Fruit fly (Drosophila melanogaster) whole organism, embryonic: ENCODE measurements around the gene CG17198.

Source experiments
- Ada2b ChIP-seq: fragments of 200-800 bp; sonication (Bioruptor generic); IDR thresholded peaks from 2 replicates; pipeline ENCODE4 v1.3.6; 2022; ENCODE audit warnings: missing biosample characterization, missing genetic modification characterization
- Blimp-1 ChIP-seq: fragments of 200-800 bp; sonication (Bioruptor generic); optimal IDR thresholded peaks from 3 replicates; lab custom pipeline; 2018; ENCODE audit warnings: missing biosample characterization, missing genetic modification characterization, mild to moderate bottlenecking, moderate library complexity, missing genetic modification reagents
- CG1024 ChIP-seq: fragments of 200-800 bp; sonication (Bioruptor generic); IDR thresholded peaks from 2 replicates; pipeline ENCODE4 v1.3.6; 2022; ENCODE audit warnings: missing biosample characterization, missing genetic modification characterization
- CG11560 ChIP-seq: fragments of 200-800 bp; sonication (Bioruptor generic); IDR thresholded peaks from 3 replicates; pipeline ENCODE4 v1.3.6; 2022; ENCODE audit warnings: missing biosample characterization, missing genetic modification characterization
- CG1233 ChIP-seq: fragments of 200-800 bp; sonication (Bioruptor generic); optimal IDR thresholded peaks from 4 replicates; lab custom pipeline; 2018; ENCODE audit warnings: missing biosample characterization, mild to moderate bottlenecking, missing genetic modification characterization
- CG17802 ChIP-seq: fragments of 200-800 bp; sonication (Bioruptor generic); optimal IDR thresholded peaks from 2 replicates; lab custom pipeline; 2018; ENCODE audit warnings: missing biosample characterization, mild to moderate bottlenecking, missing genetic modification characterization, moderate library complexity
- CG17912 ChIP-seq: fragments of 200-800 bp; sonication (Bioruptor generic); optimal IDR thresholded peaks from 2 replicates; lab custom pipeline; 2018; ENCODE audit warnings: missing biosample characterization, mild to moderate bottlenecking, missing genetic modification characterization
- CG1792 ChIP-seq: fragments of 200-800 bp; sonication (Bioruptor generic); optimal IDR thresholded peaks from 2 replicates; lab custom pipeline; 2016; ENCODE audit warnings: missing biosample characterization, missing genetic modification characterization
- CG18011 ChIP-seq: fragments of 200-800 bp; sonication (Bioruptor generic); optimal IDR thresholded peaks from 2 replicates; lab custom pipeline; 2017; ENCODE audit warnings: missing biosample characterization, missing genetic modification characterization, mild to moderate bottlenecking, moderate library complexity, missing genotype
- CG31388 ChIP-seq: fragments of 200-800 bp; sonication (Bioruptor generic); optimal IDR thresholded peaks from 2 replicates; lab custom pipeline; 2016; ENCODE audit warnings: missing biosample characterization, missing genetic modification characterization
- CG3726 ChIP-seq: fragments of 200-800 bp; sonication (Bioruptor generic); IDR thresholded peaks from 3 replicates; pipeline ENCODE4, ENCODE4 v1.3.6; 2022; ENCODE audit warnings: missing biosample characterization, missing genetic modification characterization
- CG3847 ChIP-seq: fragments of 200-800 bp; sonication (Bioruptor generic); IDR thresholded peaks from 2 replicates; pipeline ENCODE4 v1.3.6; 2022; ENCODE audit warnings: missing biosample characterization, missing genetic modification characterization
- CG42726 ChIP-seq: fragments of 200-800 bp; sonication (Bioruptor generic); IDR thresholded peaks from 2 replicates; pipeline ENCODE4 v1.3.6; 2022; ENCODE audit warnings: missing biosample characterization, missing genetic modification characterization; ENCODE audit not compliant: partially characterized antibody
- CG4730 ChIP-seq: fragments of 200-800 bp; sonication (Bioruptor generic); IDR thresholded peaks from 2 replicates; pipeline ENCODE4 v1.3.6; 2022; ENCODE audit warnings: missing biosample characterization, missing genetic modification characterization
- CG6254 ChIP-seq: fragments of 200-800 bp; sonication (Bioruptor generic); optimal IDR thresholded peaks from 3 replicates; lab custom pipeline; 2017; ENCODE audit warnings: mild to moderate bottlenecking, missing biosample characterization, missing genetic modification reagents, missing genetic modification characterization
- CG6272 ChIP-seq: fragments of 200-800 bp; sonication (Bioruptor generic); IDR thresholded peaks from 2 replicates; pipeline ENCODE4 v1.3.6; 2022; ENCODE audit warnings: missing biosample characterization, missing genetic modification characterization
- CG6683 ChIP-seq: fragments of 200-800 bp; sonication (Bioruptor generic); optimal IDR thresholded peaks from 2 replicates; lab custom pipeline; 2017; ENCODE audit warnings: missing biosample characterization, mild to moderate bottlenecking, missing genetic modification characterization, missing genetic modification reagents
- CG8944 ChIP-seq: fragments of 200-800 bp; sonication (Bioruptor generic); optimal IDR thresholded peaks from 3 replicates; lab custom pipeline; 2016; ENCODE audit warnings: missing biosample characterization, missing genetic modification characterization
- CG9437 ChIP-seq: fragments of 200-800 bp; sonication (Bioruptor generic); optimal IDR thresholded peaks from 2 replicates; lab custom pipeline; 2018; ENCODE audit warnings: missing biosample characterization, mild to moderate bottlenecking, missing genetic modification characterization
- Dbx ChIP-seq: fragments of 200-800 bp; sonication (Bioruptor generic); IDR thresholded peaks from 3 replicates; pipeline ENCODE4 v1.3.6; 2022; ENCODE audit warnings: missing biosample characterization, missing genetic modification characterization
- Dfd ChIP-seq, 2 experiments: fragments of >200 bp; optimal IDR thresholded peaks; 2 replicates each; lab custom pipeline; 2017; ENCODE audit warnings: missing biosample characterization in 2 of 2, missing genetic modification characterization in 2 of 2
- Dip3 ChIP-seq: fragments of 200-800 bp; sonication (Bioruptor generic); optimal IDR thresholded peaks from 3 replicates; lab custom pipeline; 2016; ENCODE audit warnings: missing biosample characterization, missing genetic modification characterization
- Fer2 ChIP-seq: fragments of 200-800 bp; sonication (Bioruptor generic); optimal IDR thresholded peaks from 2 replicates; lab custom pipeline; 2018; ENCODE audit warnings: missing biosample characterization, mild to moderate bottlenecking, missing genetic modification characterization, moderate library complexity
- HLH54F ChIP-seq: fragments of 200-800 bp; sonication (Bioruptor generic); optimal IDR thresholded peaks from 3 replicates; lab custom pipeline; 2016; ENCODE audit warnings: missing biosample characterization, missing genetic modification characterization
- HLHmδ ChIP-seq: fragments of 200-800 bp; sonication (Bioruptor generic); optimal IDR thresholded peaks from 2 replicates; lab custom pipeline; 2018; ENCODE audit warnings: missing biosample characterization, mild to moderate bottlenecking, missing genetic modification characterization, moderate library complexity
- Jarid2 ChIP-seq: fragments of 200-800 bp; sonication (Bioruptor generic); optimal IDR thresholded peaks from 3 replicates; lab custom pipeline; 2017; ENCODE audit warnings: mild to moderate bottlenecking, missing biosample characterization, missing genetic modification reagents, missing genetic modification characterization
- Rfx ChIP-seq: fragments of 200-800 bp; sonication (Bioruptor generic); IDR thresholded peaks from 2 replicates; pipeline ENCODE4 v1.3.6; 2022; ENCODE audit warnings: missing biosample characterization, missing genetic modification characterization
- Sox102F ChIP-seq: fragments of 200-800 bp; sonication (Bioruptor generic); optimal IDR thresholded peaks from 2 replicates; lab custom pipeline; 2018; ENCODE audit warnings: missing biosample characterization, mild to moderate bottlenecking, missing genetic modification characterization, moderate library complexity
- Spps ChIP-seq: fragments of 200-800 bp; sonication (Bioruptor generic); optimal IDR thresholded peaks from 2 replicates; lab custom pipeline; 2018; ENCODE audit warnings: missing biosample characterization, mild to moderate bottlenecking, missing genetic modification characterization
- Trl ChIP-seq, 3 experiments: fragments of >200 bp in 2 of 3; fragments of 200-800 bp in 1 of 3; sonication (Bioruptor generic) in 1 of 3; optimal IDR thresholded peaks; 2 replicates in 1 of 3; 3 replicates in 2 of 3; lab custom pipeline; 2016 to 2017; ENCODE audit warnings: missing biosample characterization in 1 of 3, missing genetic modification characterization in 1 of 3
- al ChIP-seq: fragments of 200-800 bp; sonication (Bioruptor generic); IDR thresholded peaks from 2 replicates; pipeline ENCODE4 v1.3.6; 2022; ENCODE audit warnings: missing biosample characterization, missing genetic modification characterization
- bab2 ChIP-seq: fragments of 200-800 bp; sonication (Bioruptor generic); optimal IDR thresholded peaks from 2 replicates; lab custom pipeline; 2016; ENCODE audit warnings: missing biosample characterization, missing genetic modification characterization
- bcd ChIP-seq: fragments of 200-800 bp; sonication (Bioruptor generic); optimal IDR thresholded peaks from 2 replicates; lab custom pipeline; 2017; ENCODE audit warnings: missing biosample characterization, mild to moderate bottlenecking, missing genetic modification characterization
- dan ChIP-seq: fragments of 200-800 bp; sonication (Bioruptor generic); IDR thresholded peaks from 2 replicates; pipeline ENCODE4 v1.3.6; 2022; ENCODE audit warnings: missing biosample characterization, missing genetic modification characterization
- dmrt11E ChIP-seq: fragments of 200-800 bp; sonication (Bioruptor generic); optimal IDR thresholded peaks from 3 replicates; lab custom pipeline; 2018; ENCODE audit warnings: missing biosample characterization, mild to moderate bottlenecking, missing genetic modification characterization, moderate library complexity
- gem ChIP-seq: fragments of 200-800 bp; sonication (Bioruptor generic); optimal IDR thresholded peaks from 2 replicates; lab custom pipeline; 2019; ENCODE audit warnings: missing biosample characterization, mild to moderate bottlenecking, missing genetic modification characterization, moderate library complexity
- grau ChIP-seq: fragments of 200-800 bp; optimal IDR thresholded peaks from 3 replicates; lab custom pipeline; 2019; ENCODE audit warnings: missing biosample characterization, mild to moderate bottlenecking, missing genetic modification characterization, moderate library complexity
- gro ChIP-seq: fragments of 200-800 bp; sonication (Bioruptor generic); optimal IDR thresholded peaks from 2 replicates; lab custom pipeline; 2016; ENCODE audit warnings: missing biosample characterization, missing genetic modification characterization
- ham ChIP-seq: fragments of 200-800 bp; sonication (Bioruptor generic); IDR thresholded peaks from 2 replicates; pipeline ENCODE4 v1.3.6; 2022; ENCODE audit warnings: missing biosample characterization, missing genetic modification characterization
- inv ChIP-seq: fragments of 200-800 bp; sonication (Bioruptor generic); IDR thresholded peaks from 2 replicates; pipeline ENCODE4 v1.3.6; 2022; ENCODE audit warnings: missing biosample characterization, missing genetic modification characterization; ENCODE audit not compliant: partially characterized antibody
- lola ChIP-seq, 3 experiments: fragments of >200 bp in 2 of 3; fragments of 200-800 bp in 1 of 3; sonication (Bioruptor generic) in 1 of 3; optimal IDR thresholded peaks; 2 replicates each; lab custom pipeline; 2017 to 2019; ENCODE audit warnings: missing biosample characterization in 3 of 3, missing genetic modification characterization in 3 of 3, mild to moderate bottlenecking in 1 of 3, moderate library complexity in 1 of 3
- mld ChIP-seq: fragments of 200-800 bp; sonication (Bioruptor generic); IDR thresholded peaks from 3 replicates; pipeline ENCODE4 v1.3.6; 2022; ENCODE audit warnings: missing biosample characterization, missing genetic modification characterization; ENCODE audit not compliant: partially characterized antibody
- p53 ChIP-seq: fragments of 200-800 bp; sonication (Bioruptor generic); optimal IDR thresholded peaks from 2 replicates; lab custom pipeline; 2016; ENCODE audit warnings: missing biosample characterization, missing genetic modification characterization
- pfk ChIP-seq: fragments of 200-800 bp; sonication (Bioruptor generic); optimal IDR thresholded peaks from 2 replicates; lab custom pipeline; 2018; ENCODE audit warnings: missing biosample characterization, mild to moderate bottlenecking, missing genetic modification characterization, moderate library complexity
- pros ChIP-seq: fragments of 200-800 bp; sonication (Bioruptor generic); optimal IDR thresholded peaks from 3 replicates; lab custom pipeline; 2019; ENCODE audit warnings: missing biosample characterization, mild to moderate bottlenecking, missing genetic modification characterization, moderate library complexity
- rib ChIP-seq: fragments of 200-800 bp; sonication (Bioruptor generic); IDR thresholded peaks from 2 replicates; pipeline ENCODE4 v1.3.6; 2022; ENCODE audit warnings: missing biosample characterization, missing genetic modification characterization
- sima ChIP-seq: fragments of 200-800 bp; sonication (Bioruptor generic); optimal IDR thresholded peaks from 2 replicates; lab custom pipeline; 2016; ENCODE audit warnings: missing biosample characterization, missing genetic modification characterization
- tin ChIP-seq: fragments of 200-800 bp; sonication (Bioruptor generic); optimal IDR thresholded peaks from 3 replicates; lab custom pipeline; 2016; ENCODE audit warnings: missing biosample characterization, missing genetic modification characterization
- ttk ChIP-seq: fragments of 200-800 bp; sonication (Bioruptor generic); IDR thresholded peaks from 2 replicates; pipeline ENCODE4 v2.1.2; 2022; ENCODE audit warnings: missing biosample characterization, missing genetic modification characterization
- usp ChIP-seq: fragments of >200 bp; optimal IDR thresholded peaks from 2 replicates; lab custom pipeline; 2017; ENCODE audit warnings: missing biosample characterization, missing genetic modification characterization
- wek ChIP-seq: fragments of 200-800 bp; sonication (Bioruptor generic); optimal IDR thresholded peaks from 3 replicates; lab custom pipeline; 2018; ENCODE audit warnings: missing biosample characterization, mild to moderate bottlenecking, missing genetic modification characterization, moderate library complexity

CG17198 gene

DNA sequence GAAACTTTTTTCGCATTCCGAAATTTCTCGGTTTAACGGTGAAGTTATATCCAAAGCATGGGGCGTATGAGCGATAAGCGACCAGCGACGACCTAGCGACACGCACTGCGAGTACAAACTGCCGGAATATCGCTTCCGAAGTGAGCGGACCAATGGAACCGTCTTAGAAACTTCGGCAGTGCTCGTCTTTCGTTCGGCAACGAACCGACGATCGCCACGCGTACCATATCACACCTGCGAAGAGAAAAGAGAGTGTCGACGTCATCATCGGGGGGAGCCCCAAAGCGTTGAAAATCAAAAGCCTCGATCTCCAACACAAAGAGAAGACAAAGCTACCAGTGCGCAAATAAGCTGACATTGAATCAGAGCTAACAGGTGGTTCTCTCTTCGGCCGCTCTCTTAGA lies 34.8 kb downstream of the CG17198 start, which contains the start of gene LpR2 (continued):
- TF ChIP-seq CG6254 (GFP tag; lab: Kevin White, UChicago) = no peak
- TF ChIP-seq CG1792 (GFP tag; lab: Kevin White, UChicago) = no peak
- TF ChIP-seq CG8944 = no peak
- no peak for TF ChIP-seq dan (GFP tag; lab: Robert Waterston, UW)
- TF ChIP-seq Ada2b (GFP tag; lab: Robert Waterston, UW) = no peak
- no peak for TF ChIP-seq CG1233 (GFP tag; lab: Kevin White, UChicago)
- TF ChIP-seq CG18011 = no peak
- TF ChIP-seq CG4730 = no peak
- peak; percentile 70; the same call in 2 of the 3 replicates for TF ChIP-seq Dbx (GFP tag; lab: Robert Waterston, UW)
- no peak for TF ChIP-seq CG6272 (GFP tag; lab: Robert Waterston, UW)
- TF ChIP-seq Trl (optimal IDR thresholded peaks at IDR 0.05; lab: Kevin White, UChicago) = peak; percentile 81 to 91
- TF ChIP-seq Trl (GFP tag; optimal IDR thresholded peaks at IDR 0.05; lab: Kevin White, UChicago) = no peak
- no peak for TF ChIP-seq tin (GFP tag; lab: Kevin White, UChicago)
- no peak for TF ChIP-seq p53 (GFP tag; lab: Kevin White, UChicago)
- no peak for TF ChIP-seq rib
- no peak for TF ChIP-seq Sox102F (GFP tag; lab: Kevin White, UChicago)
- TF ChIP-seq Dfd (GFP tag; optimal IDR thresholded peaks at IDR 0.05; lab: Kevin White, UChicago) = no peak
- no peak for TF ChIP-seq CG6683 (GFP tag; lab: Kevin White, UChicago)
- peak; percentile 44; the same call in 1 of the 2 replicates for TF ChIP-seq Rfx (GFP tag; lab: Robert Waterston, UW)
- TF ChIP-seq CG9437 (GFP tag; lab: Kevin White, UChicago) = no peak
- no peak for TF ChIP-seq ttk (GFP tag; lab: Robert Waterston, UW)
- no peak for TF ChIP-seq Fer2 (tag; lab: Kevin White, UChicago)
- TF ChIP-seq CG3726 = no peak
- no peak for TF ChIP-seq gem (tag; lab: Kevin White, UChicago)
- peak; percentile 93 for TF ChIP-seq Jarid2 (GFP tag; lab: Kevin White, UChicago)
- no peak for TF ChIP-seq CG42726 (GFP tag; lab: Robert Waterston, UW)
- no peak for TF ChIP-seq Blimp-1 (GFP tag; lab: Kevin White, UChicago)
- TF ChIP-seq Spps (tag; lab: Kevin White, UChicago) = no peak
- no peak for TF ChIP-seq HLH54F (GFP tag; lab: Kevin White, UChicago)
- no peak for TF ChIP-seq ham (GFP tag; lab: Robert Waterston, UW)
- peak; percentile 40 for TF ChIP-seq pros
- peak; percentile 42 for TF ChIP-seq gro (GFP tag; lab: Kevin White, UChicago)
- TF ChIP-seq mld (GFP tag; lab: Robert Waterston, UW) = no peak
- TF ChIP-seq bcd (GFP tag; lab: Kevin White, UChicago) = no peak
- no peak for TF ChIP-seq sima (GFP tag; lab: Kevin White, UChicago)
- no peak for TF ChIP-seq CG31388
- no peak for TF ChIP-seq CG11560 (tag; lab: Robert Waterston, UW)
- TF ChIP-seq CG17912 = no peak
- no peak for TF ChIP-seq dmrt11E (tag; lab: Kevin White, UChicago)
- no peak for TF ChIP-seq HLHmδ (GFP tag; lab: Kevin White, UChicago)
- no peak for TF ChIP-seq Dip3 (GFP tag; lab: Kevin White, UChicago)
- TF ChIP-seq CG3847 (GFP tag; lab: Robert Waterston, UW) = no peak
- peak; percentile 17; the same call in 1 of the 2 replicates for TF ChIP-seq inv (GFP tag; lab: Robert Waterston, UW)
- TF ChIP-seq al (GFP tag; lab: Robert Waterston, UW) = no peak
- no peak for TF ChIP-seq lola (GFP tag; optimal IDR thresholded peaks at IDR 0.05; lab: Kevin White, UChicago)
- TF ChIP-seq grau = no peak
- no peak for TF ChIP-seq CG17802
- no peak for TF ChIP-seq pfk
- no peak for TF ChIP-seq CG1024
- TF ChIP-seq bab2 (GFP tag; lab: Kevin White, UChicago) = no peak
- TF ChIP-seq wek (GFP tag; lab: Kevin White, UChicago) = no peak
- TF ChIP-seq usp (GFP tag; lab: Kevin White, UChicago) = no peak
